Fruit fly (Drosophila melanogaster): ENCODE data around the gene CalpC.

The CalpC gene

dm6 chrX:16350062-16350461 lies 24.5 kb downstream of the CalpC start, which contains the start of gene sl (continued):
- TF ChIP-seq Sry-δ (GFP tag; optimal IDR thresholded peaks at IDR 0.05) (peak; percentile 22), ab (GFP tag; optimal IDR thresholded peaks at IDR 0.05) (no peak), ssp (GFP tag; IDR thresholded peaks at IDR 0.05) (peak; percentile 95), gfzf (GFP tag; optimal IDR thresholded peaks at IDR 0.05) (peak; percentile 66), CG18476 (GFP tag; optimal IDR thresholded peaks at IDR 0.05) (no peak), CG15514 (GFP tag; optimal IDR thresholded peaks at IDR 0.05) (peak; percentile 69), Sin3A (optimal IDR thresholded peaks at IDR 0.05) (peak; percentile 6), Hand (GFP tag; optimal IDR thresholded peaks at IDR 0.05) (no peak), pzg (GFP tag; optimal IDR thresholded peaks at IDR 0.05) (peak; percentile 56), lilli (GFP tag; optimal IDR thresholded peaks at IDR 0.05) (peak; percentile 47), dmrt99B (tag; optimal IDR thresholded peaks at IDR 0.05) (no peak), knrl (GFP tag; IDR thresholded peaks at IDR 0.05; ENCODE audit: partially characterized antibody) (peak; percentile 32; the same call in 1 of the 3 replicates), mam (GFP tag; optimal IDR thresholded peaks at IDR 0.05) (peak; percentile 37), Dref (GFP tag; IDR thresholded peaks at IDR 0.05) (0 out of 2 replicates have a peak, but pooled peaks have one; percentile 37), Opbp (GFP tag; IDR thresholded peaks at IDR 0.05; ENCODE audit: partially characterized antibody) (0 out of 3 replicates have a peak, but pooled peaks have one; percentile 27), CG8944 (GFP tag; optimal IDR thresholded peaks at IDR 0.05) (no peak), CG33213 (GFP tag; optimal IDR thresholded peaks at IDR 0.05) (no peak), CG17829 (tag; optimal IDR thresholded peaks at IDR 0.05) (peak; percentile 44), pb (GFP tag; optimal IDR thresholded peaks at IDR 0.05) (no peak), tgo (GFP tag; IDR thresholded peaks at IDR 0.05) (no peak), fd102C (GFP tag; optimal IDR thresholded peaks at IDR 0.05) (no peak), phol (tag; optimal IDR thresholded peaks at IDR 0.05) (peak; percentile 24), kah (GFP tag; optimal IDR thresholded peaks at IDR 0.05) (no peak), nau (GFP tag; optimal IDR thresholded peaks at IDR 0.05) (no peak), NC2α (GFP tag; optimal IDR thresholded peaks at IDR 0.05) (no peak), Nf-YB (GFP tag; optimal IDR thresholded peaks at IDR 0.05) (no peak), Hr78 (GFP tag; optimal IDR thresholded peaks at IDR 0.05) (no peak), GATAe (GFP tag; conservative IDR thresholded peaks at IDR 0.05) (peak; percentile 78), sens (GFP tag) (peak; percentile 85), CG9876 (GFP tag; optimal IDR thresholded peaks at IDR 0.05) (no peak), gsb-n (tag; optimal IDR thresholded peaks at IDR 0.05) (no peak), CG34224 (GFP tag; IDR thresholded peaks at IDR 0.05; ENCODE audit: partially characterized antibody) (peak; percentile 53; the same call in 2 of the 3 replicates), ATbp (GFP tag; optimal IDR thresholded peaks at IDR 0.05) (no peak), ara (GFP tag; IDR thresholded peaks at IDR 0.05) (no peak), pnt (GFP tag; optimal IDR thresholded peaks at IDR 0.05) (no peak), vnd (GFP tag; IDR thresholded peaks at IDR 0.05; ENCODE audit: partially characterized antibody) (no peak), MESR4 (GFP tag; optimal IDR thresholded peaks at IDR 0.05) (peak; percentile 68), MBD-R2 (GFP tag; IDR thresholded peaks at IDR 0.05) (peak; percentile 81), sc (optimal IDR thresholded peaks at IDR 0.05) (no peak), sc (GFP tag; optimal IDR thresholded peaks at IDR 0.05) (no peak), trem (tag; optimal IDR thresholded peaks at IDR 0.05) (peak; percentile 30), CG30020 (tag; optimal IDR thresholded peaks at IDR 0.05) (peak; percentile 94), CG7357 (GFP tag; IDR thresholded peaks at IDR 0.05) (peak; percentile 92), CG1024 (GFP tag; IDR thresholded peaks at IDR 0.05) (peak; percentile 74), CG30403 (GFP tag; optimal IDR thresholded peaks at IDR 0.05) (peak; percentile 16), unpg (GFP tag; optimal IDR thresholded peaks at IDR 0.05) (no peak), CG16815 (GFP tag; optimal IDR thresholded peaks at IDR 0.05) (no peak), Dll (GFP tag; IDR thresholded peaks at IDR 0.05; ENCODE audit: partially characterized antibody) (no peak), CG4617 (GFP tag; optimal IDR thresholded peaks at IDR 0.05; ENCODE audit: borderline replicate concordance) (peak; percentile 54), CG5245 (GFP tag; optimal IDR thresholded peaks at IDR 0.05) (no peak), bsh (GFP tag; optimal IDR thresholded peaks at IDR 0.05) (no peak)
